Fruit fly (Drosophila melanogaster) whole organism, embryonic: ENCODE results near the gene Spec2.

Experiments used
- Asciz ChIP-seq: fragments of 200-800 bp; sonication (Bioruptor generic); optimal IDR thresholded peaks from 2 replicates; lab custom pipeline; 2017; ENCODE audit warnings: missing biosample characterization, mild to moderate bottlenecking, missing genetic modification characterization, missing genetic modification reagents
- Awh ChIP-seq: fragments of 200-800 bp; sonication (Bioruptor generic); IDR thresholded peaks from 2 replicates; pipeline ENCODE4, ENCODE4 v1.3.6; 2022; ENCODE audit warnings: missing biosample characterization, missing genetic modification characterization
- CG10366 ChIP-seq: fragments of 200-800 bp; sonication (Bioruptor generic); IDR thresholded peaks from 2 replicates; pipeline ENCODE4 v1.3.6; 2022; ENCODE audit warnings: missing biosample characterization, missing genetic modification characterization
- CG10462 ChIP-seq: fragments of 200-800 bp; sonication (Bioruptor generic); optimal IDR thresholded peaks from 2 replicates; lab custom pipeline; 2016; ENCODE audit warnings: missing biosample characterization, missing genetic modification characterization
- CG11093 ChIP-seq: fragments of 200-800 bp; sonication (Bioruptor generic); IDR thresholded peaks from 3 replicates; pipeline ENCODE4 v1.3.6; 2022; ENCODE audit warnings: missing biosample characterization, missing genetic modification characterization
- CG11247 ChIP-seq: fragments of 200-800 bp; sonication (Bioruptor generic); IDR thresholded peaks from 2 replicates; pipeline ENCODE4 v1.3.6; 2022; ENCODE audit warnings: missing biosample characterization, missing genetic modification characterization
- CG11456 ChIP-seq: fragments of 200-800 bp; sonication (Bioruptor generic); IDR thresholded peaks from 3 replicates; pipeline ENCODE4 v1.3.6; 2022; ENCODE audit warnings: missing biosample characterization, missing genetic modification characterization
- CG12659 ChIP-seq: fragments of 200-800 bp; sonication (Bioruptor generic); optimal IDR thresholded peaks from 3 replicates; lab custom pipeline; 2017; ENCODE audit warnings: mild to moderate bottlenecking, missing biosample characterization, missing genetic modification reagents, missing genetic modification characterization
- CG13424 ChIP-seq: fragments of 200-800 bp; sonication (Bioruptor generic); optimal IDR thresholded peaks from 2 replicates; lab custom pipeline; 2019; ENCODE audit warnings: missing biosample characterization, mild to moderate bottlenecking, missing genetic modification characterization, moderate library complexity
- CG13775 ChIP-seq: fragments of 200-800 bp; sonication (Bioruptor generic); optimal IDR thresholded peaks from 3 replicates; lab custom pipeline; 2017; ENCODE audit warnings: missing biosample characterization, mild to moderate bottlenecking, missing genetic modification characterization
- CG15073 ChIP-seq: fragments of 200-800 bp; sonication (Bioruptor generic); optimal IDR thresholded peaks from 2 replicates; lab custom pipeline; 2016; ENCODE audit warnings: missing biosample characterization, missing genetic modification characterization
- CG16779 ChIP-seq: fragments of 200-800 bp; sonication (Bioruptor generic); IDR thresholded peaks from 2 replicates; pipeline ENCODE4 v1.3.6; 2022; ENCODE audit warnings: missing biosample characterization, missing genetic modification characterization
- CG18599 ChIP-seq: fragments of 200-800 bp; sonication (Bioruptor generic); optimal IDR thresholded peaks from 3 replicates; lab custom pipeline; 2017; ENCODE audit warnings: missing biosample characterization, missing genetic modification characterization, mild to moderate bottlenecking, moderate library complexity, missing genetic modification reagents
- CG30020 ChIP-seq: fragments of 200-800 bp; optimal IDR thresholded peaks from 2 replicates; lab custom pipeline; 2019; ENCODE audit warnings: missing biosample characterization, mild to moderate bottlenecking, missing genetic modification characterization, moderate library complexity
- CG4282 ChIP-seq: fragments of 200-800 bp; sonication (Bioruptor generic); optimal IDR thresholded peaks from 2 replicates; lab custom pipeline; 2016; ENCODE audit warnings: missing biosample characterization, missing genetic modification characterization
- CG4328 ChIP-seq: fragments of 200-800 bp; sonication (Bioruptor generic); optimal IDR thresholded peaks from 3 replicates; lab custom pipeline; 2017; ENCODE audit warnings: missing biosample characterization, missing genetic modification reagents, missing genetic modification characterization
- CG7357 ChIP-seq: fragments of 200-800 bp; sonication (Bioruptor generic); IDR thresholded peaks from 3 replicates; pipeline ENCODE4 v1.3.6; 2022; ENCODE audit warnings: missing biosample characterization, missing genetic modification characterization
- CG8478 ChIP-seq: fragments of >200 bp; optimal IDR thresholded peaks from 2 replicates; lab custom pipeline; 2018
- Dad ChIP-seq: fragments of 200-800 bp; sonication (Bioruptor generic); optimal IDR thresholded peaks from 3 replicates; lab custom pipeline; 2016; ENCODE audit warnings: missing biosample characterization, missing genetic modification characterization
- Dbx ChIP-seq: fragments of 200-800 bp; sonication (Bioruptor generic); IDR thresholded peaks from 3 replicates; pipeline ENCODE4 v1.3.6; 2022; ENCODE audit warnings: missing biosample characterization, missing genetic modification characterization
- Dfd ChIP-seq, 2 experiments: fragments of >200 bp; optimal IDR thresholded peaks; 2 replicates each; lab custom pipeline; 2017; ENCODE audit warnings: missing biosample characterization in 2 of 2, missing genetic modification characterization in 2 of 2
- Ets65A ChIP-seq: fragments of 200-800 bp; sonication (Bioruptor generic); peaks from one replicate; lab custom pipeline; 2016; ENCODE audit warnings: missing biosample characterization, missing genetic modification characterization
- Hmx ChIP-seq: fragments of 200-800 bp; sonication (Bioruptor generic); optimal IDR thresholded peaks from 2 replicates; lab custom pipeline; 2016; ENCODE audit warnings: missing biosample characterization, missing genetic modification characterization
- Med ChIP-seq: fragments of 200-800 bp; sonication (Bioruptor generic); peaks from one replicate; lab custom pipeline; 2016; ENCODE audit warnings: missing biosample characterization, missing genetic modification characterization, mild to moderate bottlenecking, inconsistent platforms, moderate library complexity
- Pdp1 ChIP-seq, 2 experiments: fragments of 200-800 bp; sonication (Bioruptor generic); optimal IDR thresholded peaks; 3 replicates each; lab custom pipeline; 2016; ENCODE audit warnings: missing biosample characterization in 2 of 2, missing genetic modification characterization in 2 of 2, mild to moderate bottlenecking in 1 of 2, moderate library complexity in 1 of 2
- Sry-β ChIP-seq: fragments of 200-800 bp; sonication (Bioruptor generic); optimal IDR thresholded peaks from 2 replicates; lab custom pipeline; 2018; ENCODE audit warnings: missing biosample characterization, mild to moderate bottlenecking, missing genetic modification characterization, moderate library complexity
- TFAM ChIP-seq: fragments of 200-800 bp; sonication (Bioruptor generic); optimal IDR thresholded peaks from 2 replicates; lab custom pipeline; 2017; ENCODE audit warnings: missing biosample characterization, missing genetic modification characterization, inconsistent platforms
- ci ChIP-seq: fragments of 200-800 bp; sonication (Bioruptor generic); IDR thresholded peaks from 3 replicates; pipeline ENCODE4 v1.3.6; 2022; ENCODE audit warnings: missing biosample characterization, missing genetic modification characterization
- crp ChIP-seq, 2 experiments: fragments of 200-800 bp; sonication (Bioruptor generic); optimal IDR thresholded peaks; 2 replicates in 1 of 2; 3 replicates in 1 of 2; lab custom pipeline; 2017; ENCODE audit warnings: missing biosample characterization in 2 of 2, missing genetic modification characterization in 2 of 2, mild to moderate bottlenecking in 1 of 2, moderate library complexity in 1 of 2
- exex ChIP-seq: fragments of 200-800 bp; sonication (Bioruptor generic); optimal IDR thresholded peaks from 4 replicates; lab custom pipeline; 2018; ENCODE audit warnings: missing biosample characterization, mild to moderate bottlenecking, missing genetic modification characterization, moderate library complexity
- fd102C ChIP-seq: fragments of 200-800 bp; sonication (Bioruptor generic); optimal IDR thresholded peaks from 2 replicates; lab custom pipeline; 2018; ENCODE audit warnings: missing biosample characterization, mild to moderate bottlenecking, missing genetic modification characterization, moderate library complexity
- inv ChIP-seq: fragments of 200-800 bp; sonication (Bioruptor generic); IDR thresholded peaks from 2 replicates; pipeline ENCODE4 v1.3.6; 2022; ENCODE audit warnings: missing biosample characterization, missing genetic modification characterization; ENCODE audit not compliant: partially characterized antibody
- lab ChIP-seq: fragments of 200-800 bp; sonication (Bioruptor generic); optimal IDR thresholded peaks from 3 replicates; lab custom pipeline; 2017; ENCODE audit warnings: missing biosample characterization, missing genetic modification characterization, mild to moderate bottlenecking, moderate library complexity, missing genetic modification reagents
- lola ChIP-seq, 3 experiments: fragments of >200 bp in 2 of 3; fragments of 200-800 bp in 1 of 3; sonication (Bioruptor generic) in 1 of 3; optimal IDR thresholded peaks; 2 replicates each; lab custom pipeline; 2017 to 2019; ENCODE audit warnings: missing biosample characterization in 3 of 3, missing genetic modification characterization in 3 of 3, mild to moderate bottlenecking in 1 of 3, moderate library complexity in 1 of 3
- nom ChIP-seq: fragments of 200-800 bp; sonication (Bioruptor generic); optimal IDR thresholded peaks from 2 replicates; lab custom pipeline; 2017; ENCODE audit warnings: missing biosample characterization, missing genetic modification characterization, mild to moderate bottlenecking, moderate library complexity, missing genetic modification reagents
- sens ChIP-seq: fragments of 200-800 bp; sonication (Bioruptor generic); peaks from one replicate; lab custom pipeline; 2016; ENCODE audit warnings: missing biosample characterization, missing genetic modification characterization
- sqz ChIP-seq: fragments of 200-800 bp; sonication (Bioruptor generic); optimal IDR thresholded peaks from 3 replicates; lab custom pipeline; 2018; ENCODE audit warnings: missing biosample characterization, mild to moderate bottlenecking, missing genetic modification characterization
- stwl ChIP-seq: fragments of 200-800 bp; sonication (Bioruptor generic); optimal IDR thresholded peaks from 3 replicates; lab custom pipeline; 2018; ENCODE audit warnings: missing biosample characterization, mild to moderate bottlenecking, missing genetic modification characterization, moderate library complexity
- sug ChIP-seq: fragments of 200-800 bp; optimal IDR thresholded peaks from 2 replicates; lab custom pipeline; 2019; ENCODE audit warnings: missing biosample characterization, mild to moderate bottlenecking, missing genetic modification characterization, moderate library complexity
- tin ChIP-seq: fragments of 200-800 bp; sonication (Bioruptor generic); optimal IDR thresholded peaks from 3 replicates; lab custom pipeline; 2016; ENCODE audit warnings: missing biosample characterization, missing genetic modification characterization
- z ChIP-seq: fragments of 200-800 bp; sonication (Bioruptor generic); IDR thresholded peaks from 3 replicates; pipeline ENCODE4 v1.3.6; 2022; ENCODE audit warnings: missing biosample characterization, missing genetic modification characterization

Gene Spec2

DNA sequence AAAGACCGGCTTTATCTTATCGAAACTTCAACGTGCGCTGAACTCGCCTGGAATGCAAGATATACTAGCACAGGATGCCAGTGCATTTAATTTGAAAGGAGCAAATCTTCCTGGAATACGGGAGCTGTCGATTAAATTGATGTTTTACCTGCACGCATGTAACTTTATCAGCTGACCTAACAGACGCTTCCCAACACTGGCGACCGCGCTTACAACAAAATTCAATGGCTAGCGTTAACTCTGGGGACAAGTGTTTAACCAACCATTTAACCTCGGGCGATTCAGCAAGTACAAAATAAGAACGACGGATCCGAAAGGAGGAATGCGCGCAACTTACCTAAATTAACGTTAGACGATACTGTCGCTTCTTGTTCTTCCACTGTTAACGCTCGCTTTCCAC is 12.2 kb downstream of the Spec2 start (continued):
- TF ChIP-seq CG13424 (no peak), Pdp1 (GFP tag; optimal IDR thresholded peaks at IDR 0.05; lab: Kevin White, UChicago) (peak in 1 of 2 experiments; percentile 23), CG30020 (peak; percentile 1), crp (GFP tag; optimal IDR thresholded peaks at IDR 0.05; lab: Kevin White, UChicago) (peak in 1 of 2 experiments; percentile 77), Ets65A (GFP tag; lab: Kevin White, UChicago) (peak; percentile 63), CG12659 (GFP tag; lab: Kevin White, UChicago) (peak; percentile 17), lola (GFP tag; optimal IDR thresholded peaks at IDR 0.05; lab: Kevin White, UChicago) (peak in 1 of 3 experiments; percentile 3), Dbx (GFP tag; lab: Robert Waterston, UW) (no peak), Asciz (GFP tag; lab: Kevin White, UChicago) (no peak), z (GFP tag; lab: Robert Waterston, UW) (no peak), TFAM (no peak), Sry-β (no peak), tin (no peak), lab (no peak), CG13775 (GFP tag; lab: Kevin White, UChicago) (no peak)
- TF ChIP-seq, all 482 proteins: peak for 15

DNA sequence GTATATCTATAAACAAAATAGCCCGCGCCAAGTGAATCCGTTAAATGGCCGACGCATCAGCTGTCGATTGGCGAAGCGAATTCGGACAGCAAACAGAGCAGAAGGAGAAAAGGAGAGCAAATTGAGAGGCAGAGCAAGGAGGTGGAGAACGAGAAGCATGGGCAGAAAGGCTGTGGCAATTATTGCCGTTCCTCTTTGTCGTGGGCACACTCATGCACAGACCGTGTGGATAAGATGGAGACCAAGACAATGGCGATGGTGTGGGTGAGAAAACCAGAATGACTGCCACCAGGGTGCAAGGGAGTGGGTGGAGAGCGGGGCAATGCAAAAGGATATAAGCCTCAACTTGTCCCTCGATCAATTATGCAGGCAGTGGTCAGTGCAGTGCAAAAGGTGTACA is 12.8 kb downstream of the Spec2 start:
- TF ChIP-seq nom (GFP tag; lab: Kevin White, UChicago): peak; percentile 40
- TF ChIP-seq Med (GFP tag; lab: Kevin White, UChicago): peak; percentile 22
- TF ChIP-seq CG11247: no peak

DNA sequence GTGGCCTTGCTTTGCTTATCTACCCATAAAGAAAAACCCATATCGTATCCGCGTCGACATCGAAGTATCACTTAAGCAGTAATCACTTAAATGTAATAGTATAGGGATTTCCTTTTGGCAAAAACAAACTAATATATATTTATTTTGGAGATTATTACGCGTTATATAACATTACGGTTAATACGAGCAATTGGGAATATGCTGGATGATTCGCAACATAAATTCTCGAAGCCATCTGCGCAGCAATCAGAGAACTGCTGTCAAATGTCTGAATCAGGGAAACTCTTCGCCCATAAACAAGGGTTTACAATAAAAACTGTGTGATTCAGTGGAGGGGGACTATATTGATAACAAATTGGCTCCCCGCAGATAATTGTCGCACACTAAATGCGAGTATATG is 13.3 kb downstream of the Spec2 start:
- TF ChIP-seq Awh (GFP tag; lab: Robert Waterston, UW) (no peak), fd102C (no peak), exex (tag; lab: Kevin White, UChicago) (peak; percentile 55), sug (peak; percentile 88), Pdp1 (GFP tag; optimal IDR thresholded peaks at IDR 0.05; lab: Kevin White, UChicago) (peak in 1 of 2 experiments; percentile 91), Hmx (GFP tag; lab: Kevin White, UChicago) (no peak), CG10462 (GFP tag; lab: Kevin White, UChicago) (no peak), CG15073 (no peak), sens (GFP tag; lab: Kevin White, UChicago) (peak; percentile 9), sqz (GFP tag; lab: Kevin White, UChicago) (no peak), CG7357 (GFP tag; lab: Robert Waterston, UW) (no peak)

DNA sequence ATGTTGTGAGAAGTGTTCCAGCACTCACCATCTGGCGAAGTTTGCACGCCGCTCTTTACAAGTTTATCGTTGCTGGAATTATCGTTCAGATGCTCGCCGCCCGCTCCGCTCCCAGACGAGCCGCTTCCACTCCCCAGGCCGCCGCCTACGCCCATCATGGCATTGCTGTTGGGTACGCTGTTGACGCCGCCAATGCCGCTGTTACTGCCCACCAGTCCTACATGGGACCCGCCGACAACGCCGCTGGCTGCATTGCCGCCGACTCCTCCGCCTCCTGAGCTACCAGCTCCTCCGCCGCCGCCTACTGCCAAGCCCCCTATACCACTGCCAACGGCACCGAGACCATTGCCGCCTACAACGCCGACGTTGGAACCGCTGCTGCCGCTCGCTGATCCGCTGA is 15.5 kb downstream of the Spec2 start:
- peak in 1 of 2 experiments; percentile 73 for TF ChIP-seq Dfd (GFP tag; optimal IDR thresholded peaks at IDR 0.05; lab: Kevin White, UChicago)
- TF ChIP-seq Med (GFP tag; lab: Kevin White, UChicago): peak; percentile 52
- TF ChIP-seq Dad: no peak
- no peak for TF ChIP-seq CG4282
- TF ChIP-seq CG11093 (GFP tag; lab: Robert Waterston, UW): 0 out of 3 replicates have a peak, but pooled peaks have one; percentile 40
- 0 out of 2 replicates have a peak, but pooled peaks have one; percentile 18 for TF ChIP-seq CG16779 (GFP tag; lab: Robert Waterston, UW)
- TF ChIP-seq CG18599 (GFP tag; lab: Kevin White, UChicago): no peak
- no peak for TF ChIP-seq CG10366
- 0 out of 2 replicates have a peak, but pooled peaks have one; percentile 12 for TF ChIP-seq inv (GFP tag; lab: Robert Waterston, UW)
- 0 out of 3 replicates have a peak, but pooled peaks have one; percentile 25 for TF ChIP-seq ci (GFP tag; lab: Robert Waterston, UW)
- TF ChIP-seq CG11456: 0 out of 3 replicates have a peak, but pooled peaks have one; percentile 32
- TF ChIP-seq stwl: no peak
- TF ChIP-seq CG4328 (GFP tag; lab: Kevin White, UChicago): no peak
- peak; percentile 59 for TF ChIP-seq CG8478
